Worm (Caenorhabditis elegans) whole organism, late embryonic: Measurements from ENCODE around the gene ceh-38.

Experiments used
- C08G9.2 ChIP-seq: sonication (generic microtip); optimal IDR thresholded peaks from 2 replicates; lab custom pipeline; 2016; ENCODE audit warnings: mild to moderate bottlenecking, missing genetic modification characterization, moderate library complexity, missing compliant biosample characterization
- F13H6.1 ChIP-seq: sonication (generic microtip); optimal IDR thresholded peaks from 2 replicates; lab custom pipeline; 2016; ENCODE audit warnings: missing genetic modification characterization, missing compliant biosample characterization
- K02D7.2 ChIP-seq: sonication (generic microtip); optimal IDR thresholded peaks from 2 replicates; lab custom pipeline; 2017; ENCODE audit warnings: mild to moderate bottlenecking, missing genetic modification characterization, missing compliant biosample characterization
- T23F11.4 ChIP-seq: fragments of 200-800 bp; sonication (Bioruptor generic); optimal IDR thresholded peaks from 2 replicates; lab custom pipeline; 2018; ENCODE audit warnings: mild to moderate bottlenecking, missing genetic modification characterization, missing compliant biosample characterization
- Y22D7AL.16 ChIP-seq: sonication (generic microtip); optimal IDR thresholded peaks from 2 replicates; lab custom pipeline; 2016; ENCODE audit warnings: missing genetic modification characterization, missing compliant biosample characterization
- ahr-1 ChIP-seq: sonication (generic microtip); optimal IDR thresholded peaks from 2 replicates; lab custom pipeline; 2016; ENCODE audit warnings: missing genetic modification characterization, missing compliant biosample characterization
- ceh-19 ChIP-seq: fragments of 200-800 bp; sonication (Bioruptor generic); optimal IDR thresholded peaks from 2 replicates; lab custom pipeline; 2018; ENCODE audit warnings: mild to moderate bottlenecking, missing genetic modification characterization, missing compliant biosample characterization
- ceh-2 ChIP-seq: sonication (generic microtip); optimal IDR thresholded peaks from 2 replicates; lab custom pipeline; 2016; ENCODE audit warnings: missing genotype, missing genetic modification characterization, missing compliant biosample characterization
- ceh-22 ChIP-seq: sonication (generic microtip); optimal IDR thresholded peaks from 2 replicates; lab custom pipeline; 2017; ENCODE audit warnings: missing biosample characterization, missing genetic modification characterization
- ceh-31 ChIP-seq: sonication (generic microtip); optimal IDR thresholded peaks from 2 replicates; lab custom pipeline; 2016; ENCODE audit warnings: missing genetic modification characterization, missing compliant biosample characterization
- ceh-34 ChIP-seq: sonication (generic microtip); optimal IDR thresholded peaks from 2 replicates; lab custom pipeline; 2016; ENCODE audit warnings: mild to moderate bottlenecking, missing genetic modification characterization, missing compliant biosample characterization
- ceh-45 ChIP-seq: fragments of 200-800 bp; sonication (Bioruptor generic); IDR thresholded peaks from 2 replicates; pipeline ENCODE4 v1.3.6; 2022; ENCODE audit warnings: missing genetic modification reagents, missing genetic modification characterization, missing compliant biosample characterization
- ceh-6 ChIP-seq: fragments of 200-800 bp; sonication (Bioruptor generic); optimal IDR thresholded peaks from 2 replicates; lab custom pipeline; 2018; ENCODE audit warnings: mild to moderate bottlenecking, missing genetic modification characterization, missing compliant biosample characterization
- ceh-9 ChIP-seq: sonication (generic microtip); optimal IDR thresholded peaks from 2 replicates; lab custom pipeline; 2016; ENCODE audit warnings: mild to moderate bottlenecking, missing genetic modification characterization, inconsistent platforms, missing compliant biosample characterization
- dmd-4 ChIP-seq: sonication (generic microtip); optimal IDR thresholded peaks from 2 replicates; lab custom pipeline; 2016; ENCODE audit warnings: borderline replicate concordance, missing genetic modification characterization, missing compliant biosample characterization
- dve-1 ChIP-seq: sonication (generic microtip); optimal IDR thresholded peaks from 2 replicates; lab custom pipeline; 2017; ENCODE audit warnings: antibody characterized with exemption, mild to moderate bottlenecking, missing genetic modification characterization, missing compliant biosample characterization
- elt-2 ChIP-seq: sonication (generic microtip); optimal IDR thresholded peaks from 2 replicates; lab custom pipeline; 2016; ENCODE audit warnings: missing genetic modification reagents, missing genetic modification characterization, missing compliant biosample characterization
- elt-4 ChIP-seq: sonication (generic microtip); optimal IDR thresholded peaks from 2 replicates; lab custom pipeline; 2016; ENCODE audit warnings: missing genetic modification characterization, missing compliant biosample characterization
- eyg-1 ChIP-seq: sonication (generic microtip); optimal IDR thresholded peaks from 2 replicates; lab custom pipeline; 2016; ENCODE audit warnings: missing genotype, missing genetic modification characterization, missing compliant biosample characterization
- fkh-6 ChIP-seq: sonication (generic microtip); optimal IDR thresholded peaks from 2 replicates; lab custom pipeline; 2016; ENCODE audit warnings: missing genetic modification characterization, missing compliant biosample characterization
- gmeb-2 ChIP-seq: sonication (generic microtip); optimal IDR thresholded peaks from 2 replicates; lab custom pipeline; 2016; ENCODE audit warnings: missing genetic modification characterization, inconsistent platforms, missing compliant biosample characterization
- hlh-15 ChIP-seq: sonication (generic microtip); optimal IDR thresholded peaks from 2 replicates; lab custom pipeline; 2016; ENCODE audit warnings: missing genetic modification characterization, missing compliant biosample characterization
- hlh-6 ChIP-seq: sonication (generic microtip); optimal IDR thresholded peaks from 2 replicates; lab custom pipeline; 2016; ENCODE audit warnings: missing genotype, missing genetic modification characterization, missing compliant biosample characterization
- lin-11 ChIP-seq: fragments of 200-800 bp; sonication (Bioruptor generic); optimal IDR thresholded peaks from 2 replicates; lab custom pipeline; 2018; ENCODE audit warnings: mild to moderate bottlenecking, missing genetic modification characterization, missing compliant biosample characterization
- madf-2 ChIP-seq: sonication (generic microtip); optimal IDR thresholded peaks from 2 replicates; lab custom pipeline; 2017; ENCODE audit warnings: missing genetic modification characterization, missing compliant biosample characterization
- mec-3 ChIP-seq: sonication (generic microtip); optimal IDR thresholded peaks from 2 replicates; lab custom pipeline; 2016; ENCODE audit warnings: borderline replicate concordance, missing genetic modification characterization, missing compliant biosample characterization
- nhr-232 ChIP-seq: sonication (generic microtip); optimal IDR thresholded peaks from 2 replicates; lab custom pipeline; 2016; ENCODE audit warnings: missing genetic modification characterization, missing compliant biosample characterization
- npax-4 ChIP-seq: sonication (generic microtip); optimal IDR thresholded peaks from 2 replicates; lab custom pipeline; 2016; ENCODE audit warnings: missing genetic modification characterization, missing compliant biosample characterization
- pha-2 ChIP-seq: sonication (generic microtip); optimal IDR thresholded peaks from 2 replicates; lab custom pipeline; 2017; ENCODE audit warnings: mild to moderate bottlenecking, missing genetic modification characterization, missing compliant biosample characterization
- pha-4 ChIP-seq: fragments of 150-350 bp; optimal IDR thresholded peaks from 2 replicates; lab custom pipeline; 2018; ENCODE audit warnings: missing biosample characterization, missing genetic modification reagents, missing genetic modification characterization
- ref-2 ChIP-seq: sonication (generic microtip); optimal IDR thresholded peaks from 2 replicates; lab custom pipeline; 2016; ENCODE audit warnings: missing genetic modification characterization, missing compliant biosample characterization
- rnt-1 ChIP-seq: sonication (generic microtip); optimal IDR thresholded peaks from 2 replicates; lab custom pipeline; 2016; ENCODE audit warnings: missing genetic modification characterization, missing compliant biosample characterization
- sdc-2 ChIP-seq: sonication (generic microtip); optimal IDR thresholded peaks from 2 replicates; lab custom pipeline; 2016; ENCODE audit warnings: missing genotype, missing genetic modification characterization, missing compliant biosample characterization
- sox-2 ChIP-seq: fragments of 200-800 bp; sonication (Bioruptor generic); IDR thresholded peaks from 2 replicates; pipeline ENCODE4 v1.3.6; 2022; ENCODE audit warnings: missing genetic modification reagents, missing genetic modification characterization, missing compliant biosample characterization
- sox-4 ChIP-seq: sonication (generic microtip); optimal IDR thresholded peaks from 2 replicates; lab custom pipeline; 2017; ENCODE audit warnings: mild to moderate bottlenecking, missing genetic modification characterization, inconsistent platforms, missing compliant biosample characterization
- syd-9 ChIP-seq: sonication (generic microtip); optimal IDR thresholded peaks from 2 replicates; lab custom pipeline; 2016; ENCODE audit warnings: mild to moderate bottlenecking, missing genetic modification characterization, moderate library complexity, missing compliant biosample characterization
- tbx-2 ChIP-seq: sonication (generic microtip); optimal IDR thresholded peaks from 2 replicates; lab custom pipeline; 2016; ENCODE audit warnings: missing genetic modification characterization, missing compliant biosample characterization
- tbx-7 ChIP-seq: sonication (generic microtip); optimal IDR thresholded peaks from 2 replicates; lab custom pipeline; 2016; ENCODE audit warnings: missing genotype, missing genetic modification characterization, missing compliant biosample characterization
- ttx-3 ChIP-seq: sonication (generic microtip); optimal IDR thresholded peaks from 2 replicates; lab custom pipeline; 2016; ENCODE audit warnings: missing genetic modification reagents, missing genetic modification characterization, missing compliant biosample characterization
- unc-3 ChIP-seq, 2 experiments: fragments of 200-800 bp in 1 of 2; sonication (Bioruptor generic) in 1 of 2; sonication (generic microtip) in 1 of 2; conservative IDR thresholded peaks in 1 of 2; optimal IDR thresholded peaks in 1 of 2; 2 replicates each; pipeline versions ENCODE4 v1.3.6 to Lab custom; 2016 to 2022; ENCODE audit warnings: missing compliant biosample characterization in 2 of 2, missing genetic modification characterization in 2 of 2, missing genetic modification reagents in 1 of 2
- unc-42 ChIP-seq: sonication (generic microtip); optimal IDR thresholded peaks from 2 replicates; lab custom pipeline; 2016; ENCODE audit warnings: missing genotype, missing genetic modification characterization, missing compliant biosample characterization
- unc-86 ChIP-seq: sonication (generic microtip); optimal IDR thresholded peaks from 2 replicates; lab custom pipeline; 2016; ENCODE audit warnings: missing genetic modification characterization, missing compliant biosample characterization
- zip-5 ChIP-seq: sonication (generic microtip); optimal IDR thresholded peaks from 2 replicates; lab custom pipeline; 2016; ENCODE audit warnings: missing genetic modification characterization, missing compliant biosample characterization
- ztf-16 ChIP-seq: sonication (generic microtip); optimal IDR thresholded peaks from 2 replicates; lab custom pipeline; 2017; ENCODE audit warnings: missing genetic modification characterization, missing compliant biosample characterization

Gene ceh-38

DNA sequence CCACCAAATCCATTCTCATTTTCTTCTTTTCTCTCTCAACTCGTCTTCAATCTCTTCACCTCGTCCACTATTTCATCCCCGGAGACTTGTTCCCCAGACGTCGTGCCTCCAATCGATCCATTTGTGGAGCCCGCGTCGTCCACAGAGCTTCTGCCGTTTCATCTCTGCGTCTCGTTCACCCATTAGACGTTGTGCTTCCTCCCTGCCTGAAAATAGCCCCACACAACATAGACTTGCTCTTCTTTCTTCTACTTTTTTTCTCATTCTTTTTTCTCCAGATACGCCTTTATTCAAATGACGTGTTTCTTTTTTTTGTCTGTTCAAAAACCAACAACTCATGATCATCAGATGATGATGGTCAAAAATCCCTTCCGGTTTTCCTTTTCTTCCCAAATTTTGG, 41.6 kb downstream of the ceh-38 start (continued):
- TF ChIP-seq elt-4 (no peak), ceh-22 (tag; lab: Kevin White, UChicago) (no peak), ceh-19 (GFP tag; lab: Kevin White, UChicago) (peak; percentile 26)

DNA sequence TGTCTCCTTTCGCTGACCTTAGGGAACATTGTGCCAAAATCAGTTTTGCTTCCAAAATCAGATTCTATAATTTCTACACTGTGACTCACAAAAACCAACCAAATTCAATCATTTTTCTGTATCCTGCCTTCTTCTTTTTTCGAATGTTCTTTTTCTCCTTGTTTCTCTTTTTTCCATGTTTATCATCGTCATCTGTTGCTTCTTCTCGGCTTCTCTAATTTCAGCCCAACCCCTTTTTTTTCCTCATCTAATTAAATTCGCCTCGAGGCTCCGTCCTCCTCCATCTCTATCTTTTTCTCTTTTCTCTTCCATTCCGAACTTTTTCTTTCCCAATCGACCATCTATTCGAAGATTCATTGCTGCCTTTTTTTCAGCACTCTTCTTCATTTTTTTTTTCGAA, 43.4 kb downstream of the ceh-38 start, which contains the start of gene unc-104:
TSS of gene unc-104 (plus strand) at position 311 of the 400 bp plus-strand sequence.
- TF ChIP-seq Y22D7AL.16 (tag; lab: Kevin White, UChicago), result no peak
- peak; percentile 89 for TF ChIP-seq unc-42 (tag; lab: Kevin White, UChicago)
- no peak for TF ChIP-seq pha-4 (tag; lab: Kevin White, UChicago)
- TF ChIP-seq lin-11, result no peak

DNA sequence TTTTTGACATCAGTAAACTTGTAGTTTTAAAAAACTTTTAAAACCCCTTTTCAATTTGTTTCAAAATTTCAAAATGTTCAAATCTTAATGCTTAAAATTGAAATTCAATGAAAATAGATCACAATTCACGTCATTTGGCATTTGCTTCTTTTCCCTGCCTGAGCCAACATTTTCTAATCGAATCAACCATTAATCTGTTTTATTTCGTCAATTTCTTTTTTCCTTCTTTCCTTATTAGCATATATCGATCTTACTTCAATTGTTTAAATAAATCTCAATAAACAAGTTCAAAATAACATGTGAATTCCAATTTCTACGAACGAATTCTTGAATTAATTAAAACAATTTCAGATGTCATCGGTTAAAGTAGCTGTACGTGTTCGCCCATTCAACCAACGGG, 44.3 kb downstream of the ceh-38 start:
- no peak for TF ChIP-seq sox-2 (GFP tag; lab: Robert Waterston, UW)
- TF ChIP-seq ceh-31 (tag; lab: Kevin White, UChicago), result no peak
- TF ChIP-seq hlh-6 (tag; lab: Kevin White, UChicago), result no peak
- TF ChIP-seq ceh-45 (GFP tag; lab: Robert Waterston, UW), result no peak
- TF ChIP-seq ttx-3 (tag; lab: Kevin White, UChicago), result no peak

DNA sequence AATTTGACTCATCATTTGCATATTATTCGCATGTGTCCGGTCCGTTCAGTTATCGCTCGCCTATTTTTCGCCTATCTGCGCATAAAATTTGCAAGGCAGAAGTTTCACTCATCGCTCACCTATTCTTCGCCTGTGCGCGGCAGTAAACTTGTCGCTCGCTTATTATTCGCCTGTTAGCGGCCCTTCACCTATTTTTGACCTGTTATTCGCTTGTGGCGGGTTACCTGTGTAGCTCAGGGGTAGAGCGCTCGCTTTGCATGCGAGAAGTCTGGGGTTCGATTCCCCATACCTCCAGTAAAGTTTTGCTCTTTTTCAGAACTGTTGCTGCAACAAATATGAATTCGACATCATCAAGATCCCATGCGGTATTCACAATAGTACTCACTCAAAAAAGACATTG, 50.1 kb downstream of the ceh-38 start:
- TF ChIP-seq ceh-2 (peak; percentile 50), unc-86 (peak; percentile 68), K02D7.2 (tag; lab: Kevin White, UChicago) (peak; percentile 70), ceh-31 (tag; lab: Kevin White, UChicago) (peak; percentile 21), unc-3 (GFP tag; conservative IDR thresholded peaks at IDR 0.05; lab: Robert Waterston, UW) (peak; percentile 76), unc-3 (tag; optimal IDR thresholded peaks at IDR 0.05; lab: Kevin White, UChicago) (peak; percentile 7), mec-3 (tag; lab: Kevin White, UChicago) (peak; percentile 18), ceh-34 (peak; percentile 34), dve-1 (tag; lab: Kevin White, UChicago) (peak; percentile 33), ceh-9 (tag; lab: Kevin White, UChicago) (peak; percentile 41), T23F11.4 (GFP tag; lab: Kevin White, UChicago) (peak; percentile 72), fkh-6 (peak; percentile 75), zip-5 (tag; lab: Kevin White, UChicago) (peak; percentile 37), rnt-1 (tag; lab: Kevin White, UChicago) (peak; percentile 50), sox-4 (peak; percentile 72), hlh-6 (tag; lab: Kevin White, UChicago) (peak; percentile 87), lin-11 (peak; percentile 75), ztf-16 (tag; lab: Kevin White, UChicago) (peak; percentile 63), ceh-6 (GFP tag; lab: Kevin White, UChicago) (peak; percentile 87), sox-2 (GFP tag; lab: Robert Waterston, UW) (peak; percentile 74), ref-2 (tag; lab: Kevin White, UChicago) (peak; percentile 72), C08G9.2 (tag; lab: Kevin White, UChicago) (peak; percentile 42), ttx-3 (tag; lab: Kevin White, UChicago) (peak; percentile 70), dmd-4 (tag; lab: Kevin White, UChicago) (peak; percentile 65), sdc-2 (peak; percentile 74), npax-4 (tag; lab: Kevin White, UChicago) (peak; percentile 26), F13H6.1 (tag; lab: Kevin White, UChicago) (peak; percentile 41), elt-2 (tag; lab: Kevin White, UChicago) (peak; percentile 84), hlh-15 (tag; lab: Kevin White, UChicago) (peak; percentile 66), ahr-1 (tag; lab: Kevin White, UChicago) (peak; percentile 34), eyg-1 (tag; lab: Kevin White, UChicago) (peak; percentile 68), madf-2 (tag; lab: Kevin White, UChicago) (peak; percentile 78), ceh-45 (GFP tag; lab: Robert Waterston, UW) (peak; percentile 73; the same call in 1 of the 2 replicates), Y22D7AL.16 (tag; lab: Kevin White, UChicago) (peak; percentile 70), elt-4 (peak; percentile 30), tbx-2 (peak; percentile 50), nhr-232 (peak; percentile 77), tbx-7 (peak; percentile 15), pha-2 (tag; lab: Kevin White, UChicago) (peak; percentile 85), ceh-19 (GFP tag; lab: Kevin White, UChicago) (peak; percentile 87), gmeb-2 (tag; lab: Kevin White, UChicago) (peak; percentile 84), syd-9 (peak; percentile 62)
